Fruit fly (Drosophila melanogaster): Measurements from ENCODE around the gene bru2.

bru2 gene

dm6 chr2L:12433712-12434534 lies 89.9 kb downstream of the bru2 start, which contains the start of gene eRF3 (continued):
- TF ChIP-seq CG2875 (GFP tag; optimal IDR thresholded peaks at IDR 0.05), result peak; percentile 26
- TF ChIP-seq CG10462 (GFP tag; optimal IDR thresholded peaks at IDR 0.05), result peak; percentile 0
- TF ChIP-seq Sry-δ (GFP tag; optimal IDR thresholded peaks at IDR 0.05), result peak; percentile 76
- peak; percentile 6 for TF ChIP-seq CG1529 (GFP tag; optimal IDR thresholded peaks at IDR 0.05)
- TF ChIP-seq dmrt11E (tag; optimal IDR thresholded peaks at IDR 0.05), result peak; percentile 85
- TF ChIP-seq pho (GFP tag; optimal IDR thresholded peaks at IDR 0.05), result peak; percentile 28
- 0 out of 2 replicates have a peak, but pooled peaks have one; percentile 13 for TF ChIP-seq CG17612 (GFP tag; IDR thresholded peaks at IDR 0.05)
- peak; percentile 12 for TF ChIP-seq stwl (tag; optimal IDR thresholded peaks at IDR 0.05)
- TF ChIP-seq trem (tag; optimal IDR thresholded peaks at IDR 0.05), result peak; percentile 67
- peak; percentile 65 for TF ChIP-seq GATAe (GFP tag; conservative IDR thresholded peaks at IDR 0.05)
- TF ChIP-seq Xrp1 (GFP tag; IDR thresholded peaks at IDR 0.05), result peak; percentile 78; the same call in 1 of the 2 replicates
- TF ChIP-seq H15 (GFP tag; IDR thresholded peaks at IDR 0.05), result peak; percentile 43; the same call in 1 of the 3 replicates
- peak; percentile 62 for TF ChIP-seq BEAF-32 (GFP tag; optimal IDR thresholded peaks at IDR 0.05)
- TF ChIP-seq ro (GFP tag; IDR thresholded peaks at IDR 0.05), result peak; percentile 42; the same call in 1 of the 2 replicates
- peak; percentile 42; the same call in 2 of the 3 replicates for TF ChIP-seq ase (GFP tag; IDR thresholded peaks at IDR 0.05)
- TF ChIP-seq Fer3 (tag; optimal IDR thresholded peaks at IDR 0.05), result peak; percentile 74
- peak; percentile 73 for TF ChIP-seq CG1233 (GFP tag; optimal IDR thresholded peaks at IDR 0.05)
- peak; percentile 48 for TF ChIP-seq Max (GFP tag; optimal IDR thresholded peaks at IDR 0.05)
- TF ChIP-seq CG16863 (GFP tag; optimal IDR thresholded peaks at IDR 0.05), result no peak
- TF ChIP-seq Dek (tag; optimal IDR thresholded peaks at IDR 0.05), result peak; percentile 85
- no peak; the same call in 1 of the 2 replicates for TF ChIP-seq CG32767 (GFP tag; IDR thresholded peaks at IDR 0.05)
- peak; percentile 48 for TF ChIP-seq gt (GFP tag; IDR thresholded peaks at IDR 0.05)
- no peak for TF ChIP-seq Dip2 (GFP tag; IDR thresholded peaks at IDR 0.05)
- TF ChIP-seq ems (GFP tag; optimal IDR thresholded peaks at IDR 0.05), result no peak
- TF ChIP-seq fu2 (GFP tag; optimal IDR thresholded peaks at IDR 0.05), result peak; percentile 5
- peak; percentile 41 for TF ChIP-seq Spps (tag; optimal IDR thresholded peaks at IDR 0.05)
- peak; percentile 41 for TF ChIP-seq CG18476 (GFP tag; optimal IDR thresholded peaks at IDR 0.05)
- TF ChIP-seq CG10267 (tag; optimal IDR thresholded peaks at IDR 0.05), result peak; percentile 80
- no peak for TF ChIP-seq CG11398 (GFP tag; optimal IDR thresholded peaks at IDR 0.05)
- 0 out of 3 replicates have a peak, but pooled peaks have one; percentile 5 for TF ChIP-seq gce (GFP tag; IDR thresholded peaks at IDR 0.05)
- TF ChIP-seq sima (GFP tag; optimal IDR thresholded peaks at IDR 0.05), result no peak
- no peak for TF ChIP-seq pita (GFP tag; optimal IDR thresholded peaks at IDR 0.05)
- no peak for TF ChIP-seq emc (GFP tag; optimal IDR thresholded peaks at IDR 0.05)
- TF ChIP-seq luna (GFP tag; optimal IDR thresholded peaks at IDR 0.05), result no peak
- peak; percentile 64 for TF ChIP-seq ci (GFP tag; IDR thresholded peaks at IDR 0.05)
- TF ChIP-seq Optix (GFP tag; IDR thresholded peaks at IDR 0.05), result peak; percentile 59; the same call in 2 of the 3 replicates
- peak; percentile 49 for TF ChIP-seq ken (GFP tag; IDR thresholded peaks at IDR 0.05)
- TF ChIP-seq onecut (GFP tag; IDR thresholded peaks at IDR 0.05), result peak; percentile 29; the same call in 1 of the 2 replicates
- peak in 1 of 3 experiments; percentile 88 for TF ChIP-seq lola (GFP tag; optimal IDR thresholded peaks at IDR 0.05)
- TF ChIP-seq pum (GFP tag; optimal IDR thresholded peaks at IDR 0.05), result peak; percentile 9
- peak; percentile 50 for TF ChIP-seq CG1024 (GFP tag; IDR thresholded peaks at IDR 0.05)
- no peak for TF ChIP-seq run (tag; optimal IDR thresholded peaks at IDR 0.05)
- no peak for TF ChIP-seq CG17186 (GFP tag; optimal IDR thresholded peaks at IDR 0.05)
- TF ChIP-seq CG43689 (GFP tag; IDR thresholded peaks at IDR 0.05), result peak; percentile 39
- peak; percentile 39; the same call in 2 of the 4 replicates for TF ChIP-seq Dll (GFP tag; IDR thresholded peaks at IDR 0.05; ENCODE audit: partially characterized antibody)
- peak; percentile 5 for TF ChIP-seq Mad (GFP tag; optimal IDR thresholded peaks at IDR 0.05)
- TF ChIP-seq CG3838 (GFP tag; optimal IDR thresholded peaks at IDR 0.05), result no peak
- TF ChIP-seq ash1 (GFP tag; optimal IDR thresholded peaks at IDR 0.05), result no peak
- TF ChIP-seq dmrt99B (tag; optimal IDR thresholded peaks at IDR 0.05), result peak; percentile 83

Measured in whole organism, embryonic.